ENCODE assay signal across 4 fruit fly cellular contexts in the genomic region with DNA sequence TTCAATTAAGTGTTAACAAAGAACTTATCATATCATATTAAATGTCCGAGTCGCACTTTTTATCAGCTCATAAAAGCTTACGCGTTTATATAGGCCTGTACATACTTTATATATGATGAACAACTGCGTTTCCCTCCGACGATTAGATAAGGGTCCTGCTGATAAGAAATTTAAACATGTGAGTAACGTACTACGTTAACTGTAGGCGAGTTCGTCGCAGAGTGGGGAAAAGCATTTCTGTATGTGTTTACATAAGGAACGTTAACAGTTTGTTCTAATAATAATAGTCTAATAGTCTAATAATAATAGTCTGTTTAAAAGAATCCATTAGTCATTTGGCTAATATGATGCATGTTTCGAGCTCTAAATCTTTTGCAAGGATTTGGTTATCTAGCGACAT.
TF ChIP-seq lines count a peak whose summit lies in the region.

No protein-coding gene starts in this region.

- TF ChIP-seq CTCF in whole organism, embryonic (GFP tag; optimal IDR thresholded peaks at IDR 0.05; lab: Kevin White, UChicago): no peak

TF ChIP-seq in whole organism, adult, 20 proteins besides CTCF, POLR2A, EP300 and RAD21:
- TF ChIP-seq ovo (GFP tag; optimal IDR thresholded peaks at IDR 0.05; lab: Kevin White, UChicago) (no peak), bab1 (GFP tag; optimal IDR thresholded peaks at IDR 0.05; lab: Kevin White, UChicago) (peak; percentile 1), Mnt (GFP tag; optimal IDR thresholded peaks at IDR 0.05; lab: Kevin White, UChicago) (no peak), CG12768 (GFP tag; optimal IDR thresholded peaks at IDR 0.05; lab: Kevin White, UChicago) (peak; percentile 17), cic (GFP tag; optimal IDR thresholded peaks at IDR 0.05; lab: Kevin White, UChicago) (peak; percentile 69), kay (GFP tag; lab: Kevin White, UChicago; ENCODE audit: borderline replicate concordance) (peak; percentile 89), cnc (optimal IDR thresholded peaks at IDR 0.05; lab: Kevin White, UChicago) (no peak)

TF ChIP-seq in whole organism, embryonic, 481 proteins besides CTCF, POLR2A, EP300 and RAD21 (continues in another document):
- TF ChIP-seq CG15073 (GFP tag; optimal IDR thresholded peaks at IDR 0.05; lab: Kevin White, UChicago): no peak
- TF ChIP-seq dati (GFP tag; IDR thresholded peaks at IDR 0.05; lab: Robert Waterston, UW): no peak
- no peak for TF ChIP-seq twi (tag; optimal IDR thresholded peaks at IDR 0.05; lab: Kevin White, UChicago)
- TF ChIP-seq exex (tag; optimal IDR thresholded peaks at IDR 0.05; lab: Kevin White, UChicago): peak; percentile 91
- no peak for TF ChIP-seq CG11247 (GFP tag; IDR thresholded peaks at IDR 0.05; lab: Robert Waterston, UW)
- no peak for TF ChIP-seq CG14014 (GFP tag; IDR thresholded peaks at IDR 0.05; lab: Robert Waterston, UW)
- peak; percentile 77 for TF ChIP-seq mirr (GFP tag; optimal IDR thresholded peaks at IDR 0.05; lab: Kevin White, UChicago)
- no peak for TF ChIP-seq pb (GFP tag; optimal IDR thresholded peaks at IDR 0.05; lab: Kevin White, UChicago)
- TF ChIP-seq Kr (GFP tag; optimal IDR thresholded peaks at IDR 0.05; lab: Kevin White, UChicago): no peak
- TF ChIP-seq CG34376 (GFP tag; optimal IDR thresholded peaks at IDR 0.05; lab: Kevin White, UChicago): peak; percentile 22
- TF ChIP-seq eve (GFP tag; optimal IDR thresholded peaks at IDR 0.05; lab: Kevin White, UChicago): peak in 1 of 2 experiments; percentile 10
- no peak for TF ChIP-seq al (GFP tag; IDR thresholded peaks at IDR 0.05; lab: Robert Waterston, UW)
- peak; percentile 10 for TF ChIP-seq CG9437 (GFP tag; optimal IDR thresholded peaks at IDR 0.05; lab: Kevin White, UChicago)
- TF ChIP-seq CG13894 (tag; optimal IDR thresholded peaks at IDR 0.05; lab: Kevin White, UChicago): no peak
- TF ChIP-seq CG10321 (GFP tag; IDR thresholded peaks at IDR 0.05; lab: Robert Waterston, UW): no peak
- no peak for TF ChIP-seq wdn (GFP tag; IDR thresholded peaks at IDR 0.05; lab: Robert Waterston, UW)
- TF ChIP-seq CG13296 (GFP tag; optimal IDR thresholded peaks at IDR 0.05; lab: Kevin White, UChicago): peak; percentile 21
- TF ChIP-seq Hr3 (GFP tag; optimal IDR thresholded peaks at IDR 0.05; lab: Kevin White, UChicago): no peak
- TF ChIP-seq ttk (GFP tag; IDR thresholded peaks at IDR 0.05; lab: Robert Waterston, UW): no peak
- TF ChIP-seq sug (tag; optimal IDR thresholded peaks at IDR 0.05; lab: Kevin White, UChicago): peak; percentile 33
- TF ChIP-seq pnt (GFP tag; optimal IDR thresholded peaks at IDR 0.05; lab: Kevin White, UChicago): no peak
- TF ChIP-seq sd (tag; optimal IDR thresholded peaks at IDR 0.05; lab: Kevin White, UChicago): peak; percentile 21
- peak; percentile 55 for TF ChIP-seq grn (GFP tag; optimal IDR thresholded peaks at IDR 0.05; lab: Kevin White, UChicago)
- no peak for TF ChIP-seq CG4328 (GFP tag; optimal IDR thresholded peaks at IDR 0.05; lab: Kevin White, UChicago)
- TF ChIP-seq Med (GFP tag; lab: Kevin White, UChicago): peak; percentile 61
- no peak for TF ChIP-seq Lpt (GFP tag; optimal IDR thresholded peaks at IDR 0.05; lab: Kevin White, UChicago)
- TF ChIP-seq CG4730 (GFP tag; IDR thresholded peaks at IDR 0.05; lab: Robert Waterston, UW): no peak
- no peak for TF ChIP-seq Gug (GFP tag; IDR thresholded peaks at IDR 0.05; lab: Robert Waterston, UW)

TF ChIP-seq in whole organism, prepupa, 60 proteins besides CTCF, POLR2A, EP300 and RAD21:
- no peak for TF ChIP-seq CG6163 (GFP tag; IDR thresholded peaks at IDR 0.05; lab: Robert Waterston, UW)
- no peak for TF ChIP-seq topi (GFP tag; optimal IDR thresholded peaks at IDR 0.05; lab: Kevin White, UChicago)
- no peak for TF ChIP-seq CG11294 (GFP tag; IDR thresholded peaks at IDR 0.05; lab: Robert Waterston, UW)
- no peak for TF ChIP-seq CG10669 (GFP tag; optimal IDR thresholded peaks at IDR 0.05; lab: Kevin White, UChicago)
- no peak for TF ChIP-seq CG6854 (GFP tag; optimal IDR thresholded peaks at IDR 0.05; lab: Kevin White, UChicago)
- TF ChIP-seq Eip93F (GFP tag; optimal IDR thresholded peaks at IDR 0.05; lab: Kevin White, UChicago): no peak
- no peak for TF ChIP-seq CG6792 (GFP tag; optimal IDR thresholded peaks at IDR 0.05; lab: Kevin White, UChicago)
- peak; percentile 68 for TF ChIP-seq vri (GFP tag; optimal IDR thresholded peaks at IDR 0.05; lab: Kevin White, UChicago)
- peak; percentile 52 for TF ChIP-seq Eip78C (GFP tag; lab: Kevin White, UChicago)
- no peak for TF ChIP-seq CG3032 (tag; optimal IDR thresholded peaks at IDR 0.05; lab: Kevin White, UChicago)
- no peak for TF ChIP-seq esn (GFP tag; optimal IDR thresholded peaks at IDR 0.05; lab: Kevin White, UChicago)
- peak; percentile 67 for TF ChIP-seq fkh (GFP tag; optimal IDR thresholded peaks at IDR 0.05; lab: Kevin White, UChicago)

TF ChIP-seq in whole organism, wandering third instar larva, 38 proteins besides CTCF, POLR2A, EP300 and RAD21:
- TF ChIP-seq sage (GFP tag; optimal IDR thresholded peaks at IDR 0.05; lab: Kevin White, UChicago) (peak; percentile 0), GATAd (GFP tag; optimal IDR thresholded peaks at IDR 0.05; lab: Kevin White, UChicago) (no peak), ey (GFP tag; optimal IDR thresholded peaks at IDR 0.05; lab: Kevin White, UChicago) (no peak), lola (GFP tag; optimal IDR thresholded peaks at IDR 0.05; lab: Kevin White, UChicago) (no peak), foxo (GFP tag; optimal IDR thresholded peaks at IDR 0.05; lab: Kevin White, UChicago) (no peak), dl (GFP tag; optimal IDR thresholded peaks at IDR 0.05; lab: Kevin White, UChicago; ENCODE audit: insufficient read depth in 1 of 2, partially characterized antibody in 2 of 2) (no peak), CrebA (GFP tag; optimal IDR thresholded peaks at IDR 0.05; lab: Kevin White, UChicago; ENCODE audit: borderline replicate concordance) (peak; percentile 56), tai (GFP tag; optimal IDR thresholded peaks at IDR 0.05; lab: Kevin White, UChicago) (peak; percentile 41), OdsH (GFP tag; optimal IDR thresholded peaks at IDR 0.05; lab: Kevin White, UChicago) (no peak), dmrt93B (GFP tag; optimal IDR thresholded peaks at IDR 0.05; lab: Kevin White, UChicago) (no peak), rgr (GFP tag; optimal IDR thresholded peaks at IDR 0.05; lab: Kevin White, UChicago) (no peak), Rel (GFP tag; optimal IDR thresholded peaks at IDR 0.05; lab: Kevin White, UChicago) (peak; percentile 4), Rel (tag; optimal IDR thresholded peaks at IDR 0.05; lab: Kevin White, UChicago) (peak; percentile 6)
TF ChIP-seq in whole organism, wandering third instar larva: peak in this region for 4.
